Fruit fly (Drosophila melanogaster) whole organism, embryonic: ENCODE measurements around the gene UQCR-C2.

Source experiments
- ATbp ChIP-seq: fragments of 200-800 bp; sonication (Bioruptor generic); optimal IDR thresholded peaks from 2 replicates; lab custom pipeline; 2017; ENCODE audit warnings: missing biosample characterization, mild to moderate bottlenecking, missing genetic modification characterization, missing genetic modification reagents
- Atf3 ChIP-seq: fragments of 200-800 bp; sonication (Bioruptor generic); optimal IDR thresholded peaks from 3 replicates; lab custom pipeline; 2016; ENCODE audit warnings: missing biosample characterization, missing genetic modification characterization
- BEAF-32 ChIP-seq: fragments of 200-800 bp; sonication (Bioruptor generic); optimal IDR thresholded peaks from 3 replicates; lab custom pipeline; 2017; ENCODE audit warnings: missing biosample characterization, missing genetic modification characterization, mild to moderate bottlenecking, moderate library complexity, missing genetic modification reagents
- CG10366 ChIP-seq: fragments of 200-800 bp; sonication (Bioruptor generic); IDR thresholded peaks from 2 replicates; pipeline ENCODE4 v1.3.6; 2022; ENCODE audit warnings: missing biosample characterization, missing genetic modification characterization
- CG11247 ChIP-seq: fragments of 200-800 bp; sonication (Bioruptor generic); IDR thresholded peaks from 2 replicates; pipeline ENCODE4 v1.3.6; 2022; ENCODE audit warnings: missing biosample characterization, missing genetic modification characterization
- CG11398 ChIP-seq: fragments of 200-800 bp; sonication (Bioruptor generic); optimal IDR thresholded peaks from 2 replicates; lab custom pipeline; 2016; ENCODE audit warnings: missing biosample characterization, missing genetic modification characterization
- CG12659 ChIP-seq: fragments of 200-800 bp; sonication (Bioruptor generic); optimal IDR thresholded peaks from 3 replicates; lab custom pipeline; 2017; ENCODE audit warnings: mild to moderate bottlenecking, missing biosample characterization, missing genetic modification reagents, missing genetic modification characterization
- CG13287 ChIP-seq: fragments of 200-800 bp; sonication (Bioruptor generic); IDR thresholded peaks from 2 replicates; pipeline ENCODE4 v1.3.6; 2022; ENCODE audit warnings: missing biosample characterization, missing genetic modification characterization; ENCODE audit not compliant: partially characterized antibody
- CG15269 ChIP-seq: fragments of 200-800 bp; sonication (Bioruptor generic); optimal IDR thresholded peaks from 2 replicates; lab custom pipeline; 2018; ENCODE audit warnings: missing biosample characterization, mild to moderate bottlenecking, missing genetic modification characterization, moderate library complexity
- CG15514 ChIP-seq: fragments of 200-800 bp; sonication (Bioruptor generic); optimal IDR thresholded peaks from 3 replicates; lab custom pipeline; 2017; ENCODE audit warnings: missing biosample characterization, missing genetic modification characterization, mild to moderate bottlenecking, moderate library complexity, missing genetic modification reagents
- CG31388 ChIP-seq: fragments of 200-800 bp; sonication (Bioruptor generic); optimal IDR thresholded peaks from 2 replicates; lab custom pipeline; 2016; ENCODE audit warnings: missing biosample characterization, missing genetic modification characterization
- CG32767 ChIP-seq: fragments of 200-800 bp; sonication (Bioruptor generic); IDR thresholded peaks from 2 replicates; pipeline ENCODE4 v1.3.6; 2022; ENCODE audit warnings: missing biosample characterization, missing genetic modification characterization
- CG3281 ChIP-seq: fragments of 200-800 bp; sonication (Bioruptor generic); optimal IDR thresholded peaks from 3 replicates; lab custom pipeline; 2017; ENCODE audit warnings: missing biosample characterization, mild to moderate bottlenecking, missing genetic modification characterization
- CG34224 ChIP-seq: fragments of 200-800 bp; sonication (Bioruptor generic); IDR thresholded peaks from 3 replicates; pipeline ENCODE4 v1.3.6; 2022; ENCODE audit warnings: missing biosample characterization, missing genetic modification characterization; ENCODE audit not compliant: partially characterized antibody
- CG7556 ChIP-seq: fragments of 200-800 bp; sonication (Bioruptor generic); optimal IDR thresholded peaks from 2 replicates; lab custom pipeline; 2017; ENCODE audit warnings: missing biosample characterization, mild to moderate bottlenecking, missing genetic modification characterization
- CG7987 ChIP-seq: fragments of 200-800 bp; sonication (Bioruptor generic); optimal IDR thresholded peaks from 2 replicates; lab custom pipeline; 2018; ENCODE audit warnings: missing biosample characterization, mild to moderate bottlenecking, missing genetic modification characterization, moderate library complexity
- CG9437 ChIP-seq: fragments of 200-800 bp; sonication (Bioruptor generic); optimal IDR thresholded peaks from 2 replicates; lab custom pipeline; 2018; ENCODE audit warnings: missing biosample characterization, mild to moderate bottlenecking, missing genetic modification characterization
- CkIIα-i1 ChIP-seq: fragments of 200-800 bp; sonication (Bioruptor generic); IDR thresholded peaks from 2 replicates; pipeline ENCODE4 v1.3.6; 2022; ENCODE audit warnings: missing biosample characterization, missing genetic modification characterization
- D ChIP-seq, 2 experiments: fragments of 200-800 bp in 1 of 2; fragments of >200 bp in 1 of 2; sonication (Bioruptor generic) in 1 of 2; optimal IDR thresholded peaks; 2 replicates in 1 of 2; 3 replicates in 1 of 2; lab custom pipeline; 2017; ENCODE audit warnings: mild to moderate bottlenecking in 1 of 2, missing biosample characterization in 1 of 2, missing genetic modification characterization in 1 of 2, missing genetic modification reagents in 1 of 2
- D19A ChIP-seq: fragments of 200-800 bp; optimal IDR thresholded peaks from 3 replicates; lab custom pipeline; 2019; ENCODE audit warnings: missing biosample characterization, mild to moderate bottlenecking, missing genetic modification characterization, moderate library complexity
- Dll ChIP-seq: fragments of 200-800 bp; sonication (Bioruptor generic); IDR thresholded peaks from 4 replicates; pipeline ENCODE4 v1.3.6; 2022; ENCODE audit warnings: missing biosample characterization, missing genetic modification characterization; ENCODE audit not compliant: partially characterized antibody
- Dref ChIP-seq: fragments of 200-800 bp; sonication (Bioruptor generic); IDR thresholded peaks from 2 replicates; pipeline ENCODE4 v1.3.6; 2022; ENCODE audit warnings: missing biosample characterization, missing genetic modification characterization
- HLH4C ChIP-seq: fragments of 200-800 bp; sonication (Bioruptor generic); IDR thresholded peaks from 3 replicates; pipeline ENCODE4 v1.3.6; 2022; ENCODE audit warnings: missing biosample characterization, missing genetic modification characterization; ENCODE audit not compliant: partially characterized antibody
- Hsf ChIP-seq: fragments of 200-800 bp; sonication (Bioruptor generic); optimal IDR thresholded peaks from 3 replicates; lab custom pipeline; 2016; ENCODE audit warnings: missing biosample characterization, missing genetic modification characterization
- Jarid2 ChIP-seq: fragments of 200-800 bp; sonication (Bioruptor generic); optimal IDR thresholded peaks from 3 replicates; lab custom pipeline; 2017; ENCODE audit warnings: mild to moderate bottlenecking, missing biosample characterization, missing genetic modification reagents, missing genetic modification characterization
- NK7.1 ChIP-seq: fragments of 200-800 bp; sonication (Bioruptor generic); optimal IDR thresholded peaks from 3 replicates; lab custom pipeline; 2016; ENCODE audit warnings: missing biosample characterization, missing genetic modification characterization
- Neu2 ChIP-seq: fragments of 200-800 bp; sonication (Bioruptor generic); optimal IDR thresholded peaks from 3 replicates; lab custom pipeline; 2016; ENCODE audit warnings: missing biosample characterization, missing genetic modification characterization, borderline replicate concordance
- NfI ChIP-seq: fragments of 200-800 bp; sonication (Bioruptor generic); optimal IDR thresholded peaks from 3 replicates; lab custom pipeline; 2018; ENCODE audit warnings: missing biosample characterization, mild to moderate bottlenecking, missing genetic modification characterization, moderate library complexity
- abd-A ChIP-seq: fragments of 200-800 bp; sonication (Bioruptor generic); optimal IDR thresholded peaks from 3 replicates; lab custom pipeline; 2019; ENCODE audit warnings: missing biosample characterization, mild to moderate bottlenecking, missing genetic modification characterization, moderate library complexity
- ash1 ChIP-seq: fragments of 200-800 bp; sonication (Bioruptor generic); optimal IDR thresholded peaks from 2 replicates; lab custom pipeline; 2018; ENCODE audit warnings: missing biosample characterization, mild to moderate bottlenecking, missing genetic modification characterization
- bbx ChIP-seq: fragments of 200-800 bp; sonication (Bioruptor generic); IDR thresholded peaks from 2 replicates; pipeline ENCODE4 v1.3.6; 2022; ENCODE audit warnings: missing biosample characterization, missing genetic modification characterization; ENCODE audit not compliant: partially characterized antibody
- cas ChIP-seq: fragments of 200-800 bp; sonication (Bioruptor generic); IDR thresholded peaks from 2 replicates; pipeline ENCODE4 v1.3.6; 2022; ENCODE audit warnings: missing biosample characterization, missing genetic modification characterization
- dati ChIP-seq: fragments of 200-800 bp; sonication (Bioruptor generic); IDR thresholded peaks from 2 replicates; pipeline ENCODE4 v1.3.6; 2022; ENCODE audit warnings: missing biosample characterization, missing genetic modification characterization
- eve ChIP-seq, 2 experiments: fragments of >200 bp; optimal IDR thresholded peaks; 2 replicates each; lab custom pipeline; 2017; ENCODE audit warnings: missing biosample characterization in 2 of 2, missing genetic modification characterization in 2 of 2
- grn ChIP-seq: fragments of 200-800 bp; sonication (Bioruptor generic); optimal IDR thresholded peaks from 3 replicates; lab custom pipeline; 2017; ENCODE audit warnings: missing biosample characterization, missing genetic modification characterization
- gt ChIP-seq: fragments of 200-800 bp; sonication (Bioruptor generic); IDR thresholded peaks from 2 replicates; pipeline ENCODE4 v1.3.6; 2022; ENCODE audit warnings: missing biosample characterization, missing genetic modification characterization
- ham ChIP-seq: fragments of 200-800 bp; sonication (Bioruptor generic); IDR thresholded peaks from 2 replicates; pipeline ENCODE4 v1.3.6; 2022; ENCODE audit warnings: missing biosample characterization, missing genetic modification characterization
- hbn ChIP-seq: fragments of 200-800 bp; sonication (Bioruptor generic); IDR thresholded peaks from 2 replicates; pipeline ENCODE4 v1.3.6; 2022; ENCODE audit warnings: missing biosample characterization, missing genetic modification characterization; ENCODE audit not compliant: partially characterized antibody
- her ChIP-seq: fragments of 200-800 bp; sonication (Bioruptor generic); optimal IDR thresholded peaks from 2 replicates; lab custom pipeline; 2016; ENCODE audit warnings: missing biosample characterization, missing genetic modification characterization
- kay ChIP-seq: fragments of 200-800 bp; sonication (Bioruptor generic); optimal IDR thresholded peaks from 2 replicates; lab custom pipeline; 2016; ENCODE audit warnings: missing biosample characterization, missing genetic modification characterization
- otp ChIP-seq: fragments of 200-800 bp; sonication (Bioruptor generic); IDR thresholded peaks from 3 replicates; pipeline ENCODE4, ENCODE4 v1.3.6; 2022; ENCODE audit warnings: missing biosample characterization, missing genetic modification characterization
- ranshi ChIP-seq: fragments of 200-800 bp; sonication (Bioruptor generic); IDR thresholded peaks from 2 replicates; pipeline ENCODE4 v1.3.6; 2022; ENCODE audit warnings: missing biosample characterization, missing genetic modification characterization
- sc ChIP-seq, 3 experiments: fragments of >200 bp in 2 of 3; fragments of 200-800 bp in 1 of 3; sonication (Bioruptor generic) in 1 of 3; optimal IDR thresholded peaks; 2 replicates in 2 of 3; 3 replicates in 1 of 3; lab custom pipeline; 2017; ENCODE audit warnings: mild to moderate bottlenecking in 1 of 3, missing biosample characterization in 1 of 3, missing genetic modification characterization in 1 of 3, missing genetic modification reagents in 1 of 3
- seq ChIP-seq: fragments of 200-800 bp; sonication (Bioruptor generic); IDR thresholded peaks from 2 replicates; pipeline ENCODE4 v1.3.6; 2022; ENCODE audit warnings: missing biosample characterization, missing genetic modification characterization
- so ChIP-seq: fragments of 200-800 bp; sonication (Bioruptor generic); IDR thresholded peaks from 3 replicates; pipeline ENCODE4 v1.3.6; 2022; ENCODE audit warnings: missing biosample characterization, missing genetic modification characterization
- sug ChIP-seq: fragments of 200-800 bp; optimal IDR thresholded peaks from 2 replicates; lab custom pipeline; 2019; ENCODE audit warnings: missing biosample characterization, mild to moderate bottlenecking, missing genetic modification characterization, moderate library complexity
- trem ChIP-seq: fragments of 200-800 bp; optimal IDR thresholded peaks from 3 replicates; lab custom pipeline; 2019; ENCODE audit warnings: missing biosample characterization, mild to moderate bottlenecking, missing genetic modification characterization, moderate library complexity
- vnd ChIP-seq: fragments of 200-800 bp; sonication (Bioruptor generic); IDR thresholded peaks from 3 replicates; pipeline ENCODE4 v1.3.6; 2022; ENCODE audit warnings: missing biosample characterization, missing genetic modification characterization; ENCODE audit not compliant: partially characterized antibody

UQCR-C2 gene

DNA sequence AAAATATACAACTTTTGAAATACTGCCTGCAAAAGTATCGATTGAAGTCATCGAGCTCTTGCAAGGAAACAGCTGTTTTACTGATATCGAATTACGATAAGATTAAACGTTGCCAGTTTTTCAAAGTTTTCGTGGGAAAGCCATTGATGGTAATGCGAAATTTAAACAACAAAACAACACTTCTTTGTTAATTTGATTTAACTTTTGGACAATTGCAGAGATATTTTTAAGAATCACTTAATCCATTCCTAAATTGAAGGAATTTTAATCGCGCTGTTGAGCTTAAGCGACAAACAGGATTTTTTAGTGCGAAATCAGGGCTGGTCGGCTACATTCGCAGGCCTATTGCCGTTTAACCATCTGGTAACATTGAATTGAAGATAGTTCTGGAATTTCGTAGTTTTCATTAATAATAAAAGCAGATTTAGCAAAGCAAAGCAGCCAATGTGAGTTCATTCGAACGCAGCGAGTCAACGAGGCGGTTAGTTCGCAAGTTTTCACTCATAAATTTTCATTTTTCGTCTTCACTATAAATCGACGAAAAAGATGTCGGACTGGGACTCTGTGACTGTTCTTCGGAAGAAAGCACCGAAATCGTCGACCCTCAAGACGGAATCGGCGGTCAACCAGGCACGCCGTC, 9.5 kb upstream of the UQCR-C2 start, which contains the start of gene mbf1 (continued):
- no peak for TF ChIP-seq CG31388 (GFP tag; lab: Kevin White, UChicago)
- no peak for TF ChIP-seq CG32767 (GFP tag; lab: Robert Waterston, UW)
- TF ChIP-seq CG13287 (GFP tag; lab: Robert Waterston, UW), result peak; percentile 75
- no peak for TF ChIP-seq otp (GFP tag; lab: Robert Waterston, UW)
- peak; percentile 73 for TF ChIP-seq grn
- no peak for TF ChIP-seq ranshi (GFP tag; lab: Robert Waterston, UW)
- peak; percentile 75 for TF ChIP-seq BEAF-32 (GFP tag; lab: Kevin White, UChicago)
- TF ChIP-seq vnd (GFP tag; lab: Robert Waterston, UW), result no peak
- TF ChIP-seq seq, result no peak
- no peak for TF ChIP-seq CG10366 (GFP tag; lab: Robert Waterston, UW)
- TF ChIP-seq CG12659 (GFP tag; lab: Kevin White, UChicago), result peak; percentile 80
- TF ChIP-seq ash1 (GFP tag; lab: Kevin White, UChicago), result no peak
- TF ChIP-seq her (GFP tag; lab: Kevin White, UChicago), result no peak
- TF ChIP-seq ham (GFP tag; lab: Robert Waterston, UW), result no peak
- no peak for TF ChIP-seq Atf3
- TF ChIP-seq D19A, result no peak
- TF ChIP-seq HLH4C (GFP tag; lab: Robert Waterston, UW), result peak; percentile 59; the same call in 2 of the 3 replicates
- TF ChIP-seq Hsf (GFP tag; lab: Kevin White, UChicago), result peak; percentile 43
- TF ChIP-seq sug, result peak; percentile 39
- TF ChIP-seq Jarid2 (GFP tag; lab: Kevin White, UChicago), result no peak
- no peak for TF ChIP-seq CG7987 (GFP tag; lab: Kevin White, UChicago)
- no peak for TF ChIP-seq gt (GFP tag; lab: Robert Waterston, UW)
- peak; percentile 16 for TF ChIP-seq CG15269 (tag; lab: Kevin White, UChicago)
- TF ChIP-seq CG11398 (GFP tag; lab: Kevin White, UChicago), result no peak
- peak; percentile 78 for TF ChIP-seq Dll (GFP tag; lab: Robert Waterston, UW)
- TF ChIP-seq kay (GFP tag; lab: Kevin White, UChicago), result no peak
- peak; percentile 62 for TF ChIP-seq CG9437
- no peak for TF ChIP-seq D (optimal IDR thresholded peaks at IDR 0.05; lab: Kevin White, UChicago)
- no peak for TF ChIP-seq D (GFP tag; optimal IDR thresholded peaks at IDR 0.05; lab: Kevin White, UChicago)
- no peak for TF ChIP-seq NfI (GFP tag; lab: Kevin White, UChicago)
- peak; percentile 63 for TF ChIP-seq CG15514 (GFP tag; lab: Kevin White, UChicago)
- no peak for TF ChIP-seq eve (GFP tag; optimal IDR thresholded peaks at IDR 0.05; lab: Kevin White, UChicago)
- TF ChIP-seq dati (GFP tag; lab: Robert Waterston, UW), result no peak
- TF ChIP-seq CkIIα-i1, result no peak
- TF ChIP-seq ATbp (GFP tag; lab: Kevin White, UChicago), result no peak
- no peak for TF ChIP-seq cas (GFP tag; lab: Robert Waterston, UW)
- no peak for TF ChIP-seq NK7.1 (GFP tag; lab: Kevin White, UChicago)
- TF ChIP-seq CG11247 (GFP tag; lab: Robert Waterston, UW), result no peak

DNA sequence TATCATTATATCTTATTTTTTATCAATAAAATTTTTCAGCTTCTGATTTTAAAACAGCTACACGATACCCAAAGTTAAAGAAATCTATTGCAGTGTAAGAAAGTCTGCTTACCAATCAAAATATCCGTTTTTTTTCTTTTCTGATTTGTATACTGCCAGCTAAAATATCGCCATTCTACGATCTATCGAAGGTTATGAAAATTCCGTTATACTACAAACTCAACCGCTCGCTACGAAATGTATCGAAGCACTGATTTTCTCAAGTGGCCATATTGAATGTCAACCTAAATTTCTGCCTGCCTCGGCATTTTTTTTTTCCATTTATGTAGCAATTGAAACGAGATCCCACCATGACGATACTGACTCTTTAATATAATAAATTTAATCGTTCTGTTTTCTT, 3.9 kb upstream of the UQCR-C2 start, which contains the start of gene nxf2:
Gene nxf2 (minus strand): TSS at position 258 of the 400 bp plus-strand sequence.
- TF ChIP-seq bbx (peak; percentile 68), Dll (GFP tag; lab: Robert Waterston, UW) (peak; percentile 59; the same call in 2 of the 4 replicates), CG3281 (GFP tag; lab: Kevin White, UChicago) (no peak), Dref (GFP tag; lab: Robert Waterston, UW) (peak; percentile 38; the same call in 1 of the 2 replicates), Neu2 (GFP tag; lab: Kevin White, UChicago) (peak; percentile 62), hbn (GFP tag; lab: Robert Waterston, UW) (peak; percentile 44; the same call in 1 of the 2 replicates), sc (optimal IDR thresholded peaks at IDR 0.05; lab: Kevin White, UChicago) (no peak), sc (GFP tag; optimal IDR thresholded peaks at IDR 0.05; lab: Kevin White, UChicago) (no peak), HLH4C (GFP tag; lab: Robert Waterston, UW) (0 out of 3 replicates have a peak, but pooled peaks have one; percentile 28), CG7556 (no peak), CG13287 (GFP tag; lab: Robert Waterston, UW) (peak; percentile 47), trem (tag; lab: Kevin White, UChicago) (peak; percentile 19), abd-A (no peak), CG34224 (GFP tag; lab: Robert Waterston, UW) (peak; percentile 30; the same call in 1 of the 3 replicates), so (GFP tag; lab: Robert Waterston, UW) (no peak)
